Worm (Caenorhabditis elegans) whole organism, young adult: ENCODE results near the gene srx-24.

Experiments used
- C17E4.6 ChIP-seq: fragments of 200-800 bp; sonication (Bioruptor generic); IDR thresholded peaks from 2 replicates; pipeline ENCODE4 v1.3.6; 2022; ENCODE audit warnings: missing genetic modification reagents, missing genetic modification characterization, missing compliant biosample characterization
- F23B12.7 ChIP-seq: sonication (generic microtip); optimal IDR thresholded peaks from 2 replicates; lab custom pipeline; 2017; ENCODE audit warnings: missing genetic modification characterization, mild to moderate bottlenecking, missing compliant biosample characterization, antibody characterized with exemption, moderate library complexity; ENCODE audit not compliant: insufficient read depth
- F37B4.10 ChIP-seq: fragments of 200-800 bp; sonication (Bioruptor generic); IDR thresholded peaks from 2 replicates; pipeline ENCODE4 v1.3.6; 2022; ENCODE audit warnings: missing genetic modification characterization, missing compliant biosample characterization
- K11D2.4 ChIP-seq: fragments of 200-800 bp; sonication (Bioruptor generic); IDR thresholded peaks from 2 replicates; pipeline ENCODE4 v1.3.6; 2022; ENCODE audit warnings: missing genetic modification reagents, missing genetic modification characterization, missing compliant biosample characterization
- T07F8.4 ChIP-seq: sonication (generic microtip); optimal IDR thresholded peaks from 2 replicates; lab custom pipeline; 2016; ENCODE audit warnings: mild to moderate bottlenecking, missing genetic modification characterization, moderate library complexity, missing compliant biosample characterization
- Y56A3A.18 ChIP-seq: fragments of 200-800 bp; sonication (Bioruptor generic); IDR thresholded peaks from 2 replicates; pipeline ENCODE4 v1.3.6; 2022; ENCODE audit warnings: missing genetic modification reagents, missing genetic modification characterization, missing compliant biosample characterization
- Y79H2A.3 ChIP-seq: fragments of 200-800 bp; sonication (Bioruptor generic); conservative IDR thresholded peaks from 2 replicates; pipeline ENCODE4 v1.3.6; 2022; ENCODE audit warnings: missing genetic modification reagents, missing genetic modification characterization, missing compliant biosample characterization
- Y95B8A.8 ChIP-seq: fragments of 200-800 bp; sonication (Bioruptor generic); IDR thresholded peaks from 2 replicates; pipeline ENCODE4 v1.3.6; 2022; ENCODE audit warnings: missing genetic modification reagents, missing genetic modification characterization, missing compliant biosample characterization
- akir-1 ChIP-seq: fragments of 200-800 bp; sonication (Bioruptor generic); optimal IDR thresholded peaks from 2 replicates; lab custom pipeline; 2018; ENCODE audit warnings: mild to moderate bottlenecking, missing genetic modification characterization, moderate library complexity, missing compliant biosample characterization
- ama-1 ChIP-seq, 3 experiments: fragments of 150-350 bp in 1 of 3; sonication (generic microtip) in 2 of 3; optimal IDR thresholded peaks; 2 replicates each; lab custom pipeline; 2014 to 2018; ENCODE audit warnings: missing biosample characterization in 2 of 3, missing genetic modification characterization in 2 of 3, missing genetic modification reagents in 2 of 3
- aptf-2 ChIP-seq: fragments of 200-800 bp; sonication (Bioruptor generic); conservative IDR thresholded peaks from 2 replicates; pipeline ENCODE4 v1.3.6; 2022; ENCODE audit warnings: missing genetic modification reagents, missing genetic modification characterization, missing compliant biosample characterization
- aptf-3 ChIP-seq: fragments of 200-800 bp; sonication (Bioruptor generic); IDR thresholded peaks from 2 replicates; pipeline ENCODE4 v1.3.6; 2022; ENCODE audit warnings: missing genetic modification characterization, missing compliant biosample characterization
- bed-2 ChIP-seq: fragments of 200-800 bp; sonication (Bioruptor generic); IDR thresholded peaks from 2 replicates; pipeline ENCODE4 v1.3.6; 2022; ENCODE audit warnings: missing genetic modification reagents, missing genetic modification characterization, missing compliant biosample characterization
- ceh-91 ChIP-seq: fragments of 200-800 bp; sonication (Bioruptor generic); IDR thresholded peaks from 2 replicates; pipeline ENCODE4 v1.3.6; 2022; ENCODE audit warnings: missing genetic modification reagents, missing genetic modification characterization, missing compliant biosample characterization
- chd-7 ChIP-seq: sonication (generic microtip); optimal IDR thresholded peaks from 2 replicates; lab custom pipeline; 2016; ENCODE audit warnings: mild to moderate bottlenecking, missing genetic modification characterization, moderate library complexity, missing compliant biosample characterization
- die-1 ChIP-seq: sonication (generic microtip); optimal IDR thresholded peaks from 2 replicates; lab custom pipeline; 2016; ENCODE audit warnings: missing genotype, mild to moderate bottlenecking, missing genetic modification characterization, missing compliant biosample characterization
- hlh-26 ChIP-seq: fragments of 200-800 bp; sonication (Bioruptor generic); conservative IDR thresholded peaks from 2 replicates; pipeline ENCODE4 v1.3.6; 2022; ENCODE audit warnings: missing genetic modification reagents, missing genetic modification characterization, missing compliant biosample characterization
- lin-40 ChIP-seq: sonication (generic microtip); optimal IDR thresholded peaks from 2 replicates; lab custom pipeline; 2016; ENCODE audit warnings: missing genetic modification characterization, mild to moderate bottlenecking, missing compliant biosample characterization, missing genotype, missing genetic modification reagents
- lin-54 ChIP-seq: fragments of 200-800 bp; sonication (Bioruptor generic); optimal IDR thresholded peaks from 2 replicates; lab custom pipeline; 2018; ENCODE audit warnings: mild to moderate bottlenecking, missing genetic modification characterization, missing compliant biosample characterization
- lsl-1 ChIP-seq: fragments of 200-800 bp; sonication (Bioruptor generic); optimal IDR thresholded peaks from 2 replicates; lab custom pipeline; 2018; ENCODE audit warnings: mild to moderate bottlenecking, missing genetic modification characterization, moderate library complexity, missing compliant biosample characterization
- madf-8 ChIP-seq: fragments of 200-800 bp; sonication (Bioruptor generic); conservative IDR thresholded peaks from 2 replicates; pipeline ENCODE4 v1.3.6; 2022; ENCODE audit warnings: missing genetic modification reagents, missing genetic modification characterization, missing compliant biosample characterization
- mcd-1 ChIP-seq: fragments of 200-800 bp; sonication (Bioruptor generic); IDR thresholded peaks from 2 replicates; pipeline ENCODE4 v1.3.6; 2022; ENCODE audit warnings: missing genetic modification reagents, missing genetic modification characterization, missing compliant biosample characterization
- nhr-120 ChIP-seq: fragments of 200-800 bp; sonication (Bioruptor generic); IDR thresholded peaks from 2 replicates; pipeline ENCODE4 v1.3.6; 2022; ENCODE audit warnings: missing genetic modification characterization, missing compliant biosample characterization
- rcor-1 ChIP-seq: fragments of 200-800 bp; sonication (Bioruptor generic); IDR thresholded peaks from 2 replicates; pipeline ENCODE4 v1.3.6; 2022; ENCODE audit warnings: missing genetic modification reagents, missing genetic modification characterization, missing compliant biosample characterization
- repo-1 ChIP-seq: sonication (generic microtip); optimal IDR thresholded peaks from 2 replicates; lab custom pipeline; 2017; ENCODE audit warnings: mild to moderate bottlenecking, missing genetic modification characterization, missing compliant biosample characterization
- rpc-1 ChIP-seq, 2 experiments: fragments of 150-350 bp in 1 of 2; sonication (generic microtip) in 1 of 2; optimal IDR thresholded peaks; 2 replicates each; lab custom pipeline; 2014 to 2018; ENCODE audit warnings: missing biosample characterization in 1 of 2, missing genetic modification characterization in 1 of 2, missing genetic modification reagents in 1 of 2, missing genotype in 1 of 2
- sdz-38 ChIP-seq: sonication (generic microtip); optimal IDR thresholded peaks from 2 replicates; lab custom pipeline; 2016; ENCODE audit warnings: missing genotype, missing genetic modification characterization, missing compliant biosample characterization
- snpc-1.1 ChIP-seq: sonication (generic microtip); optimal IDR thresholded peaks from 2 replicates; lab custom pipeline; 2017; ENCODE audit warnings: missing genetic modification characterization, mild to moderate bottlenecking, missing compliant biosample characterization, antibody characterized with exemption, moderate library complexity, missing genotype, missing genetic modification reagents; ENCODE audit not compliant: insufficient read depth
- unc-62 ChIP-seq: fragments of 150-350 bp; optimal IDR thresholded peaks from 2 replicates; lab custom pipeline; 2014; ENCODE audit warnings: missing biosample characterization, missing genetic modification reagents, missing genetic modification characterization
- zim-3 ChIP-seq: sonication (generic microtip); optimal IDR thresholded peaks from 2 replicates; lab custom pipeline; 2017; ENCODE audit warnings: mild to moderate bottlenecking, missing genetic modification characterization, moderate library complexity, missing compliant biosample characterization
- ztf-18 ChIP-seq: sonication (generic microtip); optimal IDR thresholded peaks from 2 replicates; lab custom pipeline; 2016; ENCODE audit warnings: missing genotype, mild to moderate bottlenecking, missing genetic modification characterization, missing compliant biosample characterization
- ztf-25 ChIP-seq: fragments of 200-800 bp; sonication (Bioruptor generic); IDR thresholded peaks from 2 replicates; pipeline ENCODE4 v1.3.6; 2022; ENCODE audit warnings: missing genetic modification reagents, missing genetic modification characterization, missing compliant biosample characterization
- ztf-3 ChIP-seq: fragments of 200-800 bp; sonication (Bioruptor generic); optimal IDR thresholded peaks from 2 replicates; lab custom pipeline; 2018; ENCODE audit warnings: mild to moderate bottlenecking, missing genetic modification characterization, missing compliant biosample characterization

The srx-24 gene

ce11 chrV:2771560-2771959, 21.7 kb upstream of the srx-24 start, which contains the start of gene srh-56:
TSS of gene srh-56 (plus strand) at chrV:2771860.
- TF ChIP-seq K11D2.4 (GFP tag; lab: Robert Waterston, UW), result no peak
- TF ChIP-seq madf-8 (GFP tag; lab: Robert Waterston, UW), result no peak
- TF ChIP-seq zim-3 (tag; lab: Kevin White, UChicago), result no peak
- no peak for TF ChIP-seq mcd-1 (GFP tag; lab: Robert Waterston, UW)
- no peak for TF ChIP-seq ceh-91
- no peak for TF ChIP-seq F23B12.7 (tag; lab: Kevin White, UChicago)
- TF ChIP-seq ztf-18, result no peak
- TF ChIP-seq Y56A3A.18, result no peak
- TF ChIP-seq chd-7, result no peak
- TF ChIP-seq lin-54 (GFP tag; lab: Kevin White, UChicago), result no peak
- TF ChIP-seq T07F8.4 (tag; lab: Kevin White, UChicago), result no peak
- no peak for TF ChIP-seq snpc-1.1 (tag; lab: Kevin White, UChicago)
- TF ChIP-seq rpc-1 (optimal IDR thresholded peaks at IDR 0.05; lab: Kevin White, UChicago), result no peak
- no peak for TF ChIP-seq rpc-1 (tag; optimal IDR thresholded peaks at IDR 0.05; lab: Kevin White, UChicago)
- no peak for TF ChIP-seq ama-1 (optimal IDR thresholded peaks at IDR 0.05; lab: Kevin White, UChicago)
- no peak for TF ChIP-seq ama-1 (GFP tag; optimal IDR thresholded peaks at IDR 0.05; lab: Kevin White, UChicago)
- no peak for TF ChIP-seq ztf-25 (GFP tag; lab: Robert Waterston, UW)
- TF ChIP-seq repo-1 (tag; lab: Kevin White, UChicago), result no peak

- TF ChIP-seq madf-8 (GFP tag; lab: Robert Waterston, UW) (no peak), Y95B8A.8 (GFP tag; lab: Robert Waterston, UW) (no peak), aptf-3 (GFP tag; lab: Robert Waterston, UW) (no peak), rcor-1 (GFP tag; lab: Robert Waterston, UW) (no peak), unc-62 (GFP tag; lab: Kevin White, UChicago) (no peak), aptf-2 (GFP tag; lab: Robert Waterston, UW) (no peak), lsl-1 (GFP tag; lab: Kevin White, UChicago) (no peak), sdz-38 (tag; lab: Kevin White, UChicago) (no peak), hlh-26 (GFP tag; lab: Robert Waterston, UW) (no peak), lin-40 (tag; lab: Kevin White, UChicago) (no peak), F37B4.10 (GFP tag; lab: Robert Waterston, UW) (no peak)
Observed at ce11 chrV:2769754-2770153, 19.8 kb upstream of the srx-24 start, which contains the start of gene dhs-15. TSS of gene dhs-15 (minus strand) at chrV:2769854.

- TF ChIP-seq C17E4.6 (GFP tag; lab: Robert Waterston, UW) (no peak), Y79H2A.3 (no peak), aptf-3 (GFP tag; lab: Robert Waterston, UW) (no peak), snpc-1.1 (tag; lab: Kevin White, UChicago) (no peak), nhr-120 (GFP tag; lab: Robert Waterston, UW) (no peak), die-1 (tag; lab: Kevin White, UChicago) (no peak), akir-1 (GFP tag; lab: Kevin White, UChicago) (no peak), bed-2 (GFP tag; lab: Robert Waterston, UW) (no peak), lin-40 (tag; lab: Kevin White, UChicago) (no peak), lsl-1 (GFP tag; lab: Kevin White, UChicago) (no peak), ztf-3 (GFP tag; lab: Kevin White, UChicago) (no peak)
Observed at ce11 chrV:2767465-2767864, 17.6 kb upstream of the srx-24 start, which contains the start of gene R05D8.9. TSS of gene R05D8.9 (minus strand) at chrV:2767565.
